Worm (Caenorhabditis elegans) whole organism, young adult: ENCODE data around the gene inx-9.

ENCODE experiments used
- B0261.1 ChIP-seq: sonication (generic microtip); optimal IDR thresholded peaks from 2 replicates; lab custom pipeline; 2016; ENCODE audit warnings: mild to moderate bottlenecking, missing genetic modification characterization, moderate library complexity, missing compliant biosample characterization
- F22D6.2 ChIP-seq: sonication (generic microtip); optimal IDR thresholded peaks from 2 replicates; lab custom pipeline; 2016; ENCODE audit warnings: mild to moderate bottlenecking, missing genetic modification characterization, missing compliant biosample characterization
- F37B4.10 ChIP-seq: fragments of 200-800 bp; sonication (Bioruptor generic); IDR thresholded peaks from 2 replicates; pipeline ENCODE4 v1.3.6; 2022; ENCODE audit warnings: missing genetic modification characterization, missing compliant biosample characterization
- F39B2.1 ChIP-seq: fragments of 200-800 bp; sonication (Bioruptor generic); IDR thresholded peaks from 2 replicates; pipeline ENCODE4 v1.3.6; 2022; ENCODE audit warnings: missing genetic modification reagents, missing genetic modification characterization, missing compliant biosample characterization
- F57A8.1 ChIP-seq: fragments of 200-800 bp; sonication (Bioruptor generic); optimal IDR thresholded peaks from 2 replicates; lab custom pipeline; 2018; ENCODE audit warnings: mild to moderate bottlenecking, missing genetic modification characterization, moderate library complexity, missing compliant biosample characterization
- F57C9.4 ChIP-seq: sonication (generic microtip); optimal IDR thresholded peaks from 2 replicates; lab custom pipeline; 2017; ENCODE audit warnings: mild to moderate bottlenecking, missing genetic modification characterization, missing compliant biosample characterization
- K12H6.12 ChIP-seq: fragments of 200-800 bp; sonication (Bioruptor generic); optimal IDR thresholded peaks from 2 replicates; lab custom pipeline; 2018; ENCODE audit warnings: mild to moderate bottlenecking, missing genetic modification characterization, missing compliant biosample characterization
- T07F8.4 ChIP-seq: sonication (generic microtip); optimal IDR thresholded peaks from 2 replicates; lab custom pipeline; 2016; ENCODE audit warnings: mild to moderate bottlenecking, missing genetic modification characterization, moderate library complexity, missing compliant biosample characterization
- Y53F4B.3 ChIP-seq: fragments of 200-800 bp; sonication (Bioruptor generic); IDR thresholded peaks from 2 replicates; pipeline ENCODE4 v1.3.6; 2022; ENCODE audit warnings: missing genetic modification reagents, missing genetic modification characterization, missing compliant biosample characterization
- Y67H2A.10 ChIP-seq: fragments of 200-800 bp; sonication (Bioruptor generic); conservative IDR thresholded peaks from 2 replicates; pipeline ENCODE4 v1.3.6; 2022; ENCODE audit warnings: missing genetic modification reagents, missing genetic modification characterization, missing compliant biosample characterization
- Y79H2A.3 ChIP-seq: fragments of 200-800 bp; sonication (Bioruptor generic); conservative IDR thresholded peaks from 2 replicates; pipeline ENCODE4 v1.3.6; 2022; ENCODE audit warnings: missing genetic modification reagents, missing genetic modification characterization, missing compliant biosample characterization
- Y95B8A.8 ChIP-seq: fragments of 200-800 bp; sonication (Bioruptor generic); IDR thresholded peaks from 2 replicates; pipeline ENCODE4 v1.3.6; 2022; ENCODE audit warnings: missing genetic modification reagents, missing genetic modification characterization, missing compliant biosample characterization
- ZK185.1 ChIP-seq: sonication (generic microtip); optimal IDR thresholded peaks from 2 replicates; lab custom pipeline; 2016; ENCODE audit warnings: mild to moderate bottlenecking, missing genetic modification characterization, missing compliant biosample characterization; ENCODE audit not compliant: poor library complexity, severe bottlenecking
- atf-7 ChIP-seq: sonication (generic microtip); optimal IDR thresholded peaks from 2 replicates; lab custom pipeline; 2017; ENCODE audit warnings: mild to moderate bottlenecking, missing genetic modification characterization, missing compliant biosample characterization
- attf-3 ChIP-seq: fragments of 200-800 bp; sonication (Bioruptor generic); conservative IDR thresholded peaks from 2 replicates; pipeline ENCODE4 v1.3.6; 2022; ENCODE audit warnings: missing genetic modification reagents, missing genetic modification characterization, missing compliant biosample characterization
- attf-6 ChIP-seq: fragments of 200-800 bp; sonication (Bioruptor generic); IDR thresholded peaks from 2 replicates; pipeline ENCODE4 v1.3.6; 2022; ENCODE audit warnings: missing genetic modification reagents, missing genetic modification characterization, missing compliant biosample characterization
- bed-2 ChIP-seq: fragments of 200-800 bp; sonication (Bioruptor generic); IDR thresholded peaks from 2 replicates; pipeline ENCODE4 v1.3.6; 2022; ENCODE audit warnings: missing genetic modification reagents, missing genetic modification characterization, missing compliant biosample characterization
- ccch-3 ChIP-seq: fragments of 200-800 bp; sonication (Bioruptor generic); optimal IDR thresholded peaks from 2 replicates; lab custom pipeline; 2018; ENCODE audit warnings: mild to moderate bottlenecking, missing genetic modification characterization, missing compliant biosample characterization
- cebp-1 ChIP-seq, 2 experiments: fragments of 200-800 bp in 1 of 2; sonication (Bioruptor generic) in 1 of 2; sonication (generic microtip) in 1 of 2; IDR thresholded peaks in 1 of 2; optimal IDR thresholded peaks in 1 of 2; 2 replicates each; pipeline versions ENCODE4 v1.3.6 to Lab custom; 2017 to 2022; ENCODE audit warnings: missing compliant biosample characterization in 2 of 2, missing genetic modification characterization in 2 of 2, mild to moderate bottlenecking in 1 of 2, missing genetic modification reagents in 1 of 2, moderate library complexity in 1 of 2
- cebp-2 ChIP-seq: fragments of 200-800 bp; sonication (Bioruptor generic); IDR thresholded peaks from 2 replicates; pipeline ENCODE4 v1.3.6; 2022; ENCODE audit warnings: missing genetic modification characterization, missing compliant biosample characterization
- ceh-79 ChIP-seq: sonication (generic microtip); optimal IDR thresholded peaks from 2 replicates; lab custom pipeline; 2017; ENCODE audit warnings: mild to moderate bottlenecking, missing genetic modification characterization, missing compliant biosample characterization
- ceh-91 ChIP-seq: fragments of 200-800 bp; sonication (Bioruptor generic); IDR thresholded peaks from 2 replicates; pipeline ENCODE4 v1.3.6; 2022; ENCODE audit warnings: missing genetic modification reagents, missing genetic modification characterization, missing compliant biosample characterization
- dpff-1 ChIP-seq: sonication (generic microtip); optimal IDR thresholded peaks from 2 replicates; lab custom pipeline; 2017; ENCODE audit warnings: mild to moderate bottlenecking, missing genetic modification characterization, missing compliant biosample characterization
- dpl-1 ChIP-seq: fragments of 150-350 bp; optimal IDR thresholded peaks from 2 replicates; lab custom pipeline; 2014; ENCODE audit warnings: missing biosample characterization, missing genetic modification reagents, missing genetic modification characterization
- egrh-3 ChIP-seq: fragments of 200-800 bp; sonication (Bioruptor generic); IDR thresholded peaks from 2 replicates; pipeline ENCODE4 v1.3.6; 2022; ENCODE audit warnings: missing genetic modification reagents, missing genetic modification characterization, missing compliant biosample characterization
- ets-4 ChIP-seq: fragments of 200-800 bp; sonication (Bioruptor generic); optimal IDR thresholded peaks from 2 replicates; lab custom pipeline; 2018; ENCODE audit warnings: mild to moderate bottlenecking, missing genetic modification characterization, missing compliant biosample characterization
- hsf-1 ChIP-seq: fragments of 200-800 bp; sonication (Bioruptor generic); IDR thresholded peaks from 2 replicates; pipeline ENCODE4 v1.3.6; 2022; ENCODE audit warnings: missing genetic modification reagents, missing genetic modification characterization, missing compliant biosample characterization
- lin-26 ChIP-seq: fragments of 200-800 bp; sonication (Bioruptor generic); IDR thresholded peaks from 2 replicates; pipeline ENCODE4 v1.3.6; 2022; ENCODE audit warnings: missing genetic modification reagents, missing genetic modification characterization, missing compliant biosample characterization
- madf-10 ChIP-seq: sonication (generic microtip); optimal IDR thresholded peaks from 2 replicates; lab custom pipeline; 2016; ENCODE audit warnings: mild to moderate bottlenecking, missing genetic modification characterization, missing compliant biosample characterization
- mcd-1 ChIP-seq: fragments of 200-800 bp; sonication (Bioruptor generic); IDR thresholded peaks from 2 replicates; pipeline ENCODE4 v1.3.6; 2022; ENCODE audit warnings: missing genetic modification reagents, missing genetic modification characterization, missing compliant biosample characterization
- mes-4 ChIP-seq: sonication (generic microtip); optimal IDR thresholded peaks from 2 replicates; lab custom pipeline; 2016; ENCODE audit warnings: missing genotype, missing genetic modification characterization, missing compliant biosample characterization
- mxl-1 ChIP-seq: sonication (generic microtip); optimal IDR thresholded peaks from 2 replicates; lab custom pipeline; 2016; ENCODE audit warnings: missing genetic modification characterization, missing compliant biosample characterization
- nfyb-1 ChIP-seq: fragments of 200-800 bp; sonication (Bioruptor generic); IDR thresholded peaks from 2 replicates; pipeline ENCODE4 v1.3.6; 2022; ENCODE audit warnings: missing genetic modification reagents, missing genetic modification characterization, missing compliant biosample characterization
- nhr-179 ChIP-seq: sonication (generic microtip); optimal IDR thresholded peaks from 2 replicates; lab custom pipeline; 2016; ENCODE audit warnings: mild to moderate bottlenecking, missing genetic modification characterization, missing compliant biosample characterization
- nhr-80 ChIP-seq: sonication (generic microtip); optimal IDR thresholded peaks from 2 replicates; lab custom pipeline; 2016; ENCODE audit warnings: missing genetic modification characterization, missing compliant biosample characterization
- nhr-90 ChIP-seq: sonication (generic microtip); optimal IDR thresholded peaks from 2 replicates; lab custom pipeline; 2016; ENCODE audit warnings: missing genotype, mild to moderate bottlenecking, missing genetic modification characterization, missing compliant biosample characterization
- rec-8 ChIP-seq, 2 experiments: sonication (generic microtip); optimal IDR thresholded peaks; 2 replicates each; lab custom pipeline; 2016; ENCODE audit warnings: mild to moderate bottlenecking in 2 of 2, missing genetic modification characterization in 2 of 2, missing genetic modification reagents in 2 of 2, missing genotype in 2 of 2, missing biosample characterization in 1 of 2, missing compliant biosample characterization in 1 of 2, moderate library complexity in 1 of 2
- sptf-2 ChIP-seq: fragments of 200-800 bp; sonication (Bioruptor generic); optimal IDR thresholded peaks from 2 replicates; lab custom pipeline; 2018; ENCODE audit warnings: mild to moderate bottlenecking, missing genetic modification characterization, missing compliant biosample characterization
- tbx-9 ChIP-seq: sonication (generic microtip); optimal IDR thresholded peaks from 2 replicates; lab custom pipeline; 2016; ENCODE audit warnings: borderline replicate concordance, missing genetic modification characterization, inconsistent platforms, missing compliant biosample characterization
- ztf-18 ChIP-seq: sonication (generic microtip); optimal IDR thresholded peaks from 2 replicates; lab custom pipeline; 2016; ENCODE audit warnings: missing genotype, mild to moderate bottlenecking, missing genetic modification characterization, missing compliant biosample characterization
- ztf-22 ChIP-seq: fragments of 200-800 bp; sonication (Bioruptor generic); optimal IDR thresholded peaks from 2 replicates; lab custom pipeline; 2018; ENCODE audit warnings: mild to moderate bottlenecking, missing genetic modification characterization, moderate library complexity, missing compliant biosample characterization
- ztf-25 ChIP-seq: fragments of 200-800 bp; sonication (Bioruptor generic); IDR thresholded peaks from 2 replicates; pipeline ENCODE4 v1.3.6; 2022; ENCODE audit warnings: missing genetic modification reagents, missing genetic modification characterization, missing compliant biosample characterization
- ztf-26 ChIP-seq: sonication (generic microtip); optimal IDR thresholded peaks from 2 replicates; lab custom pipeline; 2017; ENCODE audit warnings: missing genetic modification characterization, missing compliant biosample characterization
- ztf-28 ChIP-seq: fragments of 200-800 bp; sonication (Bioruptor generic); IDR thresholded peaks from 2 replicates; pipeline ENCODE4 v1.3.6; 2022; ENCODE audit warnings: missing genetic modification reagents, missing genetic modification characterization, missing compliant biosample characterization
- ztf-3 ChIP-seq: fragments of 200-800 bp; sonication (Bioruptor generic); optimal IDR thresholded peaks from 2 replicates; lab custom pipeline; 2018; ENCODE audit warnings: mild to moderate bottlenecking, missing genetic modification characterization, missing compliant biosample characterization

inx-9 gene

DNA sequence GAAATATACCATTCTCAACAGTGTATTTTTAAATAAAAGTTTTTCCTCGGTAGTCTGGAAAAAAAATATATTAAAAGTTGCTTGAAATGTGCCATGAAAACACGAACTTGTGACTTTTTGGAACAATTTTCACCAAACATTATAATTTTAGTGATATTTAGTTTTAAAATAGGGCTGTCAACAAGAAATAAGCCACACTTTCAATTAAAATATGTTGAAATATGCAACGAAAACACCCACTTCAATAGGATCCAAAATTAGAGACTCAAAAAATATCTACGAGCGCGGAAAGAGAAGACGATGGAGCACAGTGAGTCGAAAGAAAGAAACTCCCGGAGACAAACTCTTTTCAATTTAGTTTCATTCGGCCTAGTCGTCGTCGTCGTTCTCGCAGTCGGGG is 17.3 kb downstream of the inx-9 start, which contains the start of gene ZK792.12:
ZK792.12 (plus strand) TSS at position 301 of the 400 bp plus-strand sequence.
- TF ChIP-seq egrh-3 (GFP tag; lab: Robert Waterston, UW) (no peak), sptf-2 (GFP tag; lab: Kevin White, UChicago) (no peak)

DNA sequence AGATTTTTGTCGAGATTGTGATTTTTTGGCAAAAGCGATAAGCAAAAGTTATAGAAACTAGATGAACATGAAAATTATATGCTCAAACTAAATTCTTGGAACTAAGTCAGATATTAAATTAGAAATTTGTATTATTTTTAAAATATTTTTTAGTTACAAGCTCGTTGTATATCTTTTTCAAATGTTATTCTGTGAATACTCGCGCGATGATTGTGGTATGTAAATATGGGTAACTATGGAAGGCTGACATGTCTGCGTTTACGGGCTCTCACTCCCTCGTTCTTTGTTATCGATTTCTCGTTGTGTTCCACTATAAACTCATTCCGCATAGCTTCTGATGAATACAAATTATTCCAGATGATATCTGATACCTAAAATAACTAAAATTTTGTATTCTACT is 18.0 kb downstream of the inx-9 start, which contains the start of gene ZK792.7:
ZK792.7 (plus strand) TSS at position 301 of the 400 bp plus-strand sequence.
- TF ChIP-seq attf-6 (GFP tag; lab: Robert Waterston, UW) (no peak), lin-26 (no peak), mes-4 (tag; lab: Kevin White, UChicago) (no peak), dpff-1 (tag; lab: Kevin White, UChicago) (no peak), K12H6.12 (tag; lab: Kevin White, UChicago) (no peak), cebp-1 (GFP tag; IDR thresholded peaks at IDR 0.05; lab: Robert Waterston, UW) (no peak), cebp-1 (tag; optimal IDR thresholded peaks at IDR 0.05; lab: Kevin White, UChicago) (no peak), F22D6.2 (tag; lab: Kevin White, UChicago) (no peak), dpl-1 (no peak), B0261.1 (no peak), cebp-2 (GFP tag; lab: Robert Waterston, UW) (no peak), mcd-1 (GFP tag; lab: Robert Waterston, UW) (no peak)
- TF ChIP-seq, all 124 proteins: peak for 0

ce11 chrIV:11695634-11696033 is 19.5 kb downstream of the inx-9 start:
- TF ChIP-seq ztf-22 = no peak
- no peak for TF ChIP-seq nhr-80 (tag; lab: Kevin White, UChicago)
- no peak for TF ChIP-seq nfyb-1
- TF ChIP-seq attf-6 (GFP tag; lab: Robert Waterston, UW) = no peak
- TF ChIP-seq Y67H2A.10 (GFP tag; lab: Robert Waterston, UW) = no peak
- no peak for TF ChIP-seq ztf-26 (tag; lab: Kevin White, UChicago)
- no peak for TF ChIP-seq F57A8.1 (GFP tag; lab: Kevin White, UChicago)
- no peak for TF ChIP-seq ztf-28
- TF ChIP-seq B0261.1 = no peak
- peak; percentile 75 for TF ChIP-seq ceh-91 (GFP tag; lab: Robert Waterston, UW)
- no peak for TF ChIP-seq ets-4
- no peak for TF ChIP-seq ztf-18
- no peak for TF ChIP-seq F37B4.10 (GFP tag; lab: Robert Waterston, UW)
- no peak for TF ChIP-seq F57C9.4
- no peak for TF ChIP-seq ztf-3
- no peak for TF ChIP-seq madf-10 (tag; lab: Kevin White, UChicago)
- no peak for TF ChIP-seq Y53F4B.3 (GFP tag; lab: Robert Waterston, UW)
- no peak for TF ChIP-seq ZK185.1 (tag; lab: Kevin White, UChicago)
- no peak for TF ChIP-seq sptf-2 (GFP tag; lab: Kevin White, UChicago)
- TF ChIP-seq cebp-2 (GFP tag; lab: Robert Waterston, UW) = no peak
- no peak for TF ChIP-seq nhr-90 (tag; lab: Kevin White, UChicago)
- TF ChIP-seq Y95B8A.8 (GFP tag; lab: Robert Waterston, UW) = no peak
- TF ChIP-seq rec-8 (tag; optimal IDR thresholded peaks at IDR 0.05; lab: Kevin White, UChicago) = no peak
- TF ChIP-seq attf-3 = no peak
- TF ChIP-seq atf-7 (tag; lab: Kevin White, UChicago) = no peak
- no peak for TF ChIP-seq F39B2.1
- no peak for TF ChIP-seq bed-2 (GFP tag; lab: Robert Waterston, UW)
- TF ChIP-seq tbx-9 = no peak
- no peak for TF ChIP-seq mcd-1 (GFP tag; lab: Robert Waterston, UW)
- no peak for TF ChIP-seq hsf-1 (GFP tag; lab: Robert Waterston, UW)
- TF ChIP-seq mxl-1 (tag; lab: Kevin White, UChicago) = no peak
- TF ChIP-seq Y79H2A.3 (GFP tag; lab: Robert Waterston, UW) = no peak
- no peak for TF ChIP-seq nhr-179 (tag; lab: Kevin White, UChicago)
- TF ChIP-seq ztf-25 (GFP tag; lab: Robert Waterston, UW) = no peak
- no peak for TF ChIP-seq ceh-79 (tag; lab: Kevin White, UChicago)
- TF ChIP-seq ccch-3 (GFP tag; lab: Kevin White, UChicago) = no peak
- no peak for TF ChIP-seq T07F8.4 (tag; lab: Kevin White, UChicago)
